Worm (Caenorhabditis elegans) whole organism, late embryonic: ENCODE results near the gene F32D8.11.
A peak's percentile ranks its signal among the peaks of the same experiment; 100 is the strongest.

Source experiments
- hlh-30 ChIP-seq: sonication (generic microtip); optimal IDR thresholded peaks from 2 replicates; lab custom pipeline; 2017; ENCODE audit warnings: antibody characterized with exemption, missing genetic modification characterization, missing compliant biosample characterization; ENCODE audit not compliant: insufficient read depth
- pax-1 ChIP-seq: fragments of 150-350 bp; optimal IDR thresholded peaks from 2 replicates; lab custom pipeline; 2014; ENCODE audit warnings: missing biosample characterization, missing genetic modification characterization

ce11 chrV:10867586-10867985, 21.4 kb downstream of the F32D8.11 start:
- TF ChIP-seq hlh-30 (peak; percentile 42), pax-1 (no peak)
